Fruit fly (Drosophila melanogaster) Kc167 (cell line): Measurements from ENCODE around the gene CG1307.

Experiments used
- Myc ChIP-seq: fragments of >200 bp; optimal IDR thresholded peaks from 2 replicates; lab custom pipeline; 2017; ENCODE audit warnings: missing external identifiers
- Sin3A ChIP-seq: fragments of >200 bp; optimal IDR thresholded peaks from 2 replicates; lab custom pipeline; 2018; ENCODE audit warnings: missing external identifiers
- h ChIP-seq: fragments of >200 bp; optimal IDR thresholded peaks from 3 replicates; lab custom pipeline; 2018; ENCODE audit warnings: missing external identifiers
- insv ChIP-seq: fragments of >200 bp; optimal IDR thresholded peaks from 3 replicates; lab custom pipeline; 2018; ENCODE audit warnings: missing external identifiers
- psq ChIP-seq: fragments of >200 bp; optimal IDR thresholded peaks from 2 replicates; lab custom pipeline; 2017; ENCODE audit warnings: missing external identifiers
- ttk ChIP-seq: sonication (Bioruptor generic); optimal IDR thresholded peaks from 2 replicates; lab custom pipeline; 2017; ENCODE audit warnings: missing external identifiers

Gene CG1307

dm6 chr3R:6684145-6684544 lies 26.9 kb upstream of the CG1307 start, which contains the start of gene Edg84A:
Gene Edg84A (plus strand): TSS chr3R:6684445.
- TF ChIP-seq Sin3A (no peak), ttk (no peak), Myc (lab: Kevin White, UChicago) (no peak)

- TF ChIP-seq psq (lab: Kevin White, UChicago): no peak
- no peak for TF ChIP-seq h
- TF ChIP-seq Sin3A: no peak
- no peak for TF ChIP-seq Myc (lab: Kevin White, UChicago)
- no peak for TF ChIP-seq ttk
- TF ChIP-seq insv (lab: Kevin White, UChicago): no peak
Observed at dm6 chr3R:6683671-6684070, 26.4 kb upstream of the CG1307 start.

- TF ChIP-seq insv (lab: Kevin White, UChicago) (no peak), h (no peak), Myc (lab: Kevin White, UChicago) (no peak), Sin3A (no peak), psq (lab: Kevin White, UChicago) (no peak), ttk (no peak)
Observed at dm6 chr3R:6683135-6683534, 25.9 kb upstream of the CG1307 start.

dm6 chr3R:6678480-6678879 lies 21.2 kb upstream of the CG1307 start, which contains the start of gene lab:
Gene lab (minus strand): TSS chr3R:6678590.
- no peak for TF ChIP-seq Sin3A
- no peak for TF ChIP-seq ttk
- no peak for TF ChIP-seq h
- no peak for TF ChIP-seq psq (lab: Kevin White, UChicago)
- no peak for TF ChIP-seq Myc (lab: Kevin White, UChicago)
- TF ChIP-seq insv (lab: Kevin White, UChicago): no peak

- no peak for TF ChIP-seq ttk
- no peak for TF ChIP-seq psq (lab: Kevin White, UChicago)
- no peak for TF ChIP-seq h
- no peak for TF ChIP-seq insv (lab: Kevin White, UChicago)
- no peak for TF ChIP-seq Sin3A
- TF ChIP-seq Myc (lab: Kevin White, UChicago): no peak
Observed at dm6 chr3R:6674548-6674947, 17.3 kb upstream of the CG1307 start.

- TF ChIP-seq Sin3A (no peak), insv (lab: Kevin White, UChicago) (no peak), psq (lab: Kevin White, UChicago) (no peak), ttk (no peak), h (no peak), Myc (lab: Kevin White, UChicago) (no peak)
Observed at dm6 chr3R:6672303-6673007, 15.2 kb upstream of the CG1307 start.

- TF ChIP-seq Myc (lab: Kevin White, UChicago) (no peak), h (no peak), psq (lab: Kevin White, UChicago) (no peak), insv (lab: Kevin White, UChicago) (no peak), Sin3A (no peak), ttk (no peak)
Observed at dm6 chr3R:6668234-6668633, 11.0 kb upstream of the CG1307 start.

dm6 chr3R:6667245-6667644 lies 10.0 kb upstream of the CG1307 start:
- no peak for TF ChIP-seq psq (lab: Kevin White, UChicago)
- no peak for TF ChIP-seq ttk
- TF ChIP-seq h: no peak
- no peak for TF ChIP-seq Sin3A
- TF ChIP-seq insv (lab: Kevin White, UChicago): no peak
- no peak for TF ChIP-seq Myc (lab: Kevin White, UChicago)

dm6 chr3R:6665117-6665654 lies 7.9 kb upstream of the CG1307 start:
- TF ChIP-seq Sin3A: no peak
- TF ChIP-seq ttk: no peak
- TF ChIP-seq insv (lab: Kevin White, UChicago): no peak
- TF ChIP-seq h: no peak
- no peak for TF ChIP-seq Myc (lab: Kevin White, UChicago)
- no peak for TF ChIP-seq psq (lab: Kevin White, UChicago)

- TF ChIP-seq Sin3A (no peak), Myc (lab: Kevin White, UChicago) (no peak), psq (lab: Kevin White, UChicago) (no peak), insv (lab: Kevin White, UChicago) (no peak), h (no peak), ttk (no peak)
Observed at dm6 chr3R:6664371-6665116, 7.3 kb upstream of the CG1307 start.

dm6 chr3R:6663289-6663666 lies 6.0 kb upstream of the CG1307 start:
- TF ChIP-seq Myc (lab: Kevin White, UChicago) (no peak), Sin3A (no peak), psq (lab: Kevin White, UChicago) (no peak), ttk (no peak), h (no peak), insv (lab: Kevin White, UChicago) (no peak)

dm6 chr3R:6662613-6663288 lies 5.5 kb upstream of the CG1307 start:
- TF ChIP-seq psq (lab: Kevin White, UChicago) (no peak), Myc (lab: Kevin White, UChicago) (no peak), insv (lab: Kevin White, UChicago) (no peak), Sin3A (no peak), h (no peak), ttk (no peak)
